Worm (Caenorhabditis elegans) whole organism, L3 larva: Measurements from ENCODE around the gene C44B7.5.

ENCODE experiments used
- R02D3.7 ChIP-seq: fragments of 150-350 bp; optimal IDR thresholded peaks from 2 replicates; lab custom pipeline; 2014; ENCODE audit warnings: missing biosample characterization, missing genetic modification characterization
- aly-2 ChIP-seq: fragments of 150-350 bp; optimal IDR thresholded peaks from 2 replicates; lab custom pipeline; 2014; ENCODE audit warnings: missing biosample characterization, missing genetic modification characterization
- ama-1 ChIP-seq: fragments of 150-350 bp; optimal IDR thresholded peaks from 2 replicates; lab custom pipeline; 2018
- ceh-16 ChIP-seq: sonication (generic microtip); optimal IDR thresholded peaks from 2 replicates; lab custom pipeline; 2017; ENCODE audit warnings: missing biosample characterization, missing genetic modification characterization
- ceh-28 ChIP-seq: fragments of 150-350 bp; optimal IDR thresholded peaks from 2 replicates; lab custom pipeline; 2014; ENCODE audit warnings: missing biosample characterization, missing genetic modification reagents, missing genetic modification characterization
- ceh-82 ChIP-seq: fragments of 150-350 bp; optimal IDR thresholded peaks from 2 replicates; lab custom pipeline; 2014; ENCODE audit warnings: missing biosample characterization, missing genetic modification characterization
- ceh-9 ChIP-seq: sonication (generic microtip); optimal IDR thresholded peaks from 2 replicates; lab custom pipeline; 2018; ENCODE audit warnings: missing biosample characterization, missing genetic modification characterization
- egl-27 ChIP-seq: sonication (generic microtip); optimal IDR thresholded peaks from 4 replicates; lab custom pipeline; 2017; ENCODE audit warnings: missing biosample characterization, missing genetic modification reagents, missing genetic modification characterization
- egl-5 ChIP-seq: fragments of 150-350 bp; optimal IDR thresholded peaks from 2 replicates; lab custom pipeline; 2017; ENCODE audit warnings: missing biosample characterization, missing genetic modification reagents, missing genetic modification characterization, inconsistent platforms
- elt-1 ChIP-seq: fragments of 150-350 bp; optimal IDR thresholded peaks from 2 replicates; lab custom pipeline; 2014; ENCODE audit warnings: missing biosample characterization, missing genetic modification characterization
- elt-2 ChIP-seq: sonication (generic microtip); optimal IDR thresholded peaks from 2 replicates; lab custom pipeline; 2016; ENCODE audit warnings: missing genetic modification reagents, mild to moderate bottlenecking, missing genetic modification characterization, missing compliant biosample characterization
- elt-3 ChIP-seq, 3 experiments: fragments of 150-350 bp in 1 of 3; sonication (generic microtip) in 2 of 3; optimal IDR thresholded peaks; 2 replicates in 2 of 3; 4 replicates in 1 of 3; lab custom pipeline; 2014 to 2017; ENCODE audit warnings: missing biosample characterization in 3 of 3, missing genetic modification characterization in 3 of 3
- fkh-10 ChIP-seq: sonication (generic microtip); optimal IDR thresholded peaks from 2 replicates; lab custom pipeline; 2017; ENCODE audit warnings: missing biosample characterization, missing genetic modification reagents, missing genetic modification characterization
- fkh-2 ChIP-seq: fragments of 150-350 bp; optimal IDR thresholded peaks from 2 replicates; lab custom pipeline; 2014; ENCODE audit warnings: missing biosample characterization, missing genetic modification reagents, missing genetic modification characterization
- fos-1 ChIP-seq: fragments of 150-350 bp; optimal IDR thresholded peaks from 2 replicates; lab custom pipeline; 2014; ENCODE audit warnings: missing biosample characterization, missing genetic modification characterization
- hmg-11 ChIP-seq: sonication (generic microtip); optimal IDR thresholded peaks from 2 replicates; lab custom pipeline; 2016; ENCODE audit warnings: missing genetic modification characterization, missing compliant biosample characterization
- jun-1 ChIP-seq: fragments of 150-350 bp; optimal IDR thresholded peaks from 2 replicates; lab custom pipeline; 2014; ENCODE audit warnings: missing biosample characterization, missing genetic modification reagents, missing genetic modification characterization
- lin-15B ChIP-seq: fragments of 150-350 bp; optimal IDR thresholded peaks from 2 replicates; lab custom pipeline; 2014; ENCODE audit warnings: missing biosample characterization, missing genetic modification characterization
- lin-39 ChIP-seq: fragments of 150-350 bp; optimal IDR thresholded peaks from 2 replicates; lab custom pipeline; 2018; ENCODE audit warnings: missing biosample characterization, missing genetic modification reagents, missing genetic modification characterization
- lsy-12 ChIP-seq: sonication (generic microtip); optimal IDR thresholded peaks from 2 replicates; lab custom pipeline; 2016; ENCODE audit warnings: mild to moderate bottlenecking, missing genetic modification characterization, missing compliant biosample characterization
- mdl-1 ChIP-seq: fragments of 150-350 bp; optimal IDR thresholded peaks from 2 replicates; lab custom pipeline; 2014; ENCODE audit warnings: missing biosample characterization, missing genetic modification characterization
- mml-1 ChIP-seq: fragments of 150-350 bp; sonication (generic microtip); optimal IDR thresholded peaks from 3 replicates; lab custom pipeline; 2014; ENCODE audit warnings: missing biosample characterization, missing genetic modification characterization
- nfya-1 ChIP-seq: sonication (generic microtip); optimal IDR thresholded peaks from 2 replicates; lab custom pipeline; 2017; ENCODE audit warnings: missing genetic modification characterization, mild to moderate bottlenecking, missing compliant biosample characterization, antibody characterized with exemption, moderate library complexity; ENCODE audit not compliant: insufficient read depth
- nhr-11 ChIP-seq: fragments of 150-350 bp; optimal IDR thresholded peaks from 2 replicates; lab custom pipeline; 2014; ENCODE audit warnings: missing biosample characterization, missing genetic modification characterization
- nhr-12 ChIP-seq: fragments of 150-350 bp; optimal IDR thresholded peaks from 2 replicates; lab custom pipeline; 2014; ENCODE audit warnings: missing biosample characterization, missing genetic modification characterization
- nhr-23 ChIP-seq: fragments of 150-350 bp; optimal IDR thresholded peaks from 2 replicates; lab custom pipeline; 2014; ENCODE audit warnings: missing biosample characterization, missing genetic modification reagents, missing genetic modification characterization
- nhr-237 ChIP-seq: fragments of 150-350 bp; optimal IDR thresholded peaks from 2 replicates; lab custom pipeline; 2014; ENCODE audit warnings: missing biosample characterization, missing genetic modification characterization
- nhr-25 ChIP-seq: sonication (generic microtip); optimal IDR thresholded peaks from 2 replicates; lab custom pipeline; 2017; ENCODE audit warnings: missing biosample characterization, missing genetic modification characterization
- nhr-43 ChIP-seq: sonication (generic microtip); optimal IDR thresholded peaks from 2 replicates; lab custom pipeline; 2016; ENCODE audit warnings: mild to moderate bottlenecking, missing genetic modification characterization, missing compliant biosample characterization; ENCODE audit not compliant: poor library complexity, severe bottlenecking
- nhr-67 ChIP-seq: fragments of 150-350 bp; optimal IDR thresholded peaks from 2 replicates; lab custom pipeline; 2014; ENCODE audit warnings: missing biosample characterization, missing genetic modification characterization
- nhr-76 ChIP-seq: fragments of 150-350 bp; sonication (generic microtip); optimal IDR thresholded peaks from 5 replicates; lab custom pipeline; 2014; ENCODE audit warnings: missing biosample characterization, missing genetic modification characterization
- nhr-77 ChIP-seq: fragments of 150-350 bp; optimal IDR thresholded peaks from 2 replicates; lab custom pipeline; 2014; ENCODE audit warnings: missing biosample characterization, missing genetic modification characterization
- pha-4 ChIP-seq: fragments of 150-350 bp; optimal IDR thresholded peaks from 2 replicates; lab custom pipeline; 2014; ENCODE audit warnings: missing biosample characterization, missing genetic modification reagents, missing genetic modification characterization
- pqm-1 ChIP-seq: fragments of 150-350 bp; optimal IDR thresholded peaks from 2 replicates; lab custom pipeline; 2017; ENCODE audit warnings: missing biosample characterization, missing genetic modification characterization, inconsistent platforms
- sea-2 ChIP-seq: fragments of 150-350 bp; sonication (generic microtip); optimal IDR thresholded peaks from 4 replicates; lab custom pipeline; 2014; ENCODE audit warnings: missing biosample characterization, missing genetic modification reagents, missing genetic modification characterization
- skn-1 ChIP-seq: fragments of 150-350 bp; optimal IDR thresholded peaks from 2 replicates; lab custom pipeline; 2014; ENCODE audit warnings: missing biosample characterization, missing genetic modification characterization
- snpc-4 ChIP-seq: fragments of 150-350 bp; optimal IDR thresholded peaks from 2 replicates; lab custom pipeline; 2014; ENCODE audit warnings: missing biosample characterization, missing genetic modification characterization
- tbx-2 ChIP-seq: sonication (generic microtip); optimal IDR thresholded peaks from 2 replicates; lab custom pipeline; 2016; ENCODE audit warnings: mild to moderate bottlenecking, missing genetic modification characterization, missing compliant biosample characterization
- unc-39 ChIP-seq: sonication (generic microtip); optimal IDR thresholded peaks from 4 replicates; lab custom pipeline; 2017; ENCODE audit warnings: missing biosample characterization, missing genetic modification characterization
- unc-62 ChIP-seq: fragments of 150-350 bp; sonication (generic microtip); optimal IDR thresholded peaks from 4 replicates; lab custom pipeline; 2014; ENCODE audit warnings: missing biosample characterization, missing genetic modification reagents, missing genetic modification characterization
- zag-1 ChIP-seq: fragments of 150-350 bp; optimal IDR thresholded peaks from 2 replicates; lab custom pipeline; 2014; ENCODE audit warnings: missing biosample characterization, missing genetic modification characterization
- ztf-11 ChIP-seq: fragments of 150-350 bp; optimal IDR thresholded peaks from 2 replicates; lab custom pipeline; 2014; ENCODE audit warnings: missing biosample characterization, missing genetic modification characterization
- ztf-4 ChIP-seq: fragments of 150-350 bp; optimal IDR thresholded peaks from 2 replicates; lab custom pipeline; 2014; ENCODE audit warnings: missing biosample characterization, missing genetic modification characterization

C44B7.5 gene

ce11 chrII:6851938-6852337 is 20.5 kb downstream of the C44B7.5 start, which contains the start of gene C04A2.15:
C04A2.15 (plus strand) TSS chrII:6852236.
- TF ChIP-seq pha-4 = peak; percentile 93
- no peak for TF ChIP-seq nhr-43 (tag; lab: Kevin White, UChicago)

DNA sequence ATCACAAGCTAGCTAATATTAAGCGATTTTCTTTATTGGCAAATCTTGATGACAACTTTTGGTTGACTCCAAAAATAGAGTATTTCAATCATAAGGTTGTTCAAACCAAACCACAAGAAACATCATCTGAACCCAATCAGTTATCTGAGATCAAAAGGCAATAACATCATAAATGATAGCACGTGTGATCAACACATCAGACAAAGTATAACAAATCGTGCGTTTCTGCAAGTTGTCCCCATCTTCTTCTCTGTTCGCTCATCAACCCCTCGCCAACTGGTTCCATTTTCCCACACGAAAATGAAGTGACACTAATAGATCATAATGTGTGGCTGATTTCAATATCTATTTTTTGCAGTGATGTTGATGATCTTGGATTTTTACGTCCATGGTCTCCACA is 23.1 kb downstream of the C44B7.5 start:
- TF ChIP-seq egl-5 (tag; lab: Kevin White, UChicago) (peak; percentile 38), lin-39 (tag; lab: Kevin White, UChicago) (peak; percentile 27), hmg-11 (no peak), ztf-4 (tag; lab: Kevin White, UChicago) (no peak), sea-2 (no peak), nhr-237 (tag; lab: Kevin White, UChicago) (no peak), jun-1 (tag; lab: Kevin White, UChicago) (peak; percentile 51), mml-1 (tag; lab: Kevin White, UChicago) (no peak), elt-3 (tag; optimal IDR thresholded peaks at IDR 0.05; lab: Kevin White, UChicago) (peak; percentile 52 to 69 (median 56)), unc-62 (GFP tag; lab: Kevin White, UChicago) (peak; percentile 86), nhr-67 (tag; lab: Kevin White, UChicago) (no peak), nhr-23 (tag; lab: Kevin White, UChicago) (peak; percentile 93), tbx-2 (tag; lab: Kevin White, UChicago) (peak; percentile 42), nfya-1 (peak; percentile 40), ceh-82 (no peak), ama-1 (lab: Kevin White, UChicago) (no peak), lsy-12 (tag; lab: Kevin White, UChicago) (peak; percentile 28), zag-1 (tag; lab: Kevin White, UChicago) (no peak), fkh-2 (tag; lab: Kevin White, UChicago) (no peak), nhr-12 (no peak), snpc-4 (tag; lab: Kevin White, UChicago) (peak; percentile 7), ceh-16 (tag; lab: Kevin White, UChicago) (no peak), nhr-43 (tag; lab: Kevin White, UChicago) (peak; percentile 97), nhr-11 (tag; lab: Kevin White, UChicago) (no peak), mdl-1 (tag; lab: Kevin White, UChicago) (peak; percentile 59), skn-1 (tag; lab: Kevin White, UChicago) (no peak), R02D3.7 (peak; percentile 34), egl-27 (tag; lab: Kevin White, UChicago) (peak; percentile 94), ceh-9 (no peak), unc-39 (tag; lab: Kevin White, UChicago) (no peak), lin-15B (tag; lab: Kevin White, UChicago) (no peak), nhr-25 (peak; percentile 85), nhr-76 (tag; lab: Kevin White, UChicago) (no peak)

- TF ChIP-seq nhr-23 (tag; lab: Kevin White, UChicago) (peak; percentile 84), elt-2 (peak; percentile 53), nhr-11 (tag; lab: Kevin White, UChicago) (no peak), aly-2 (tag; lab: Kevin White, UChicago) (peak; percentile 55), egl-5 (tag; lab: Kevin White, UChicago) (no peak), pha-4 (peak; percentile 78), nhr-67 (tag; lab: Kevin White, UChicago) (no peak), pqm-1 (tag; lab: Kevin White, UChicago) (peak; percentile 27), unc-39 (tag; lab: Kevin White, UChicago) (no peak), nhr-25 (peak; percentile 66), lin-39 (tag; lab: Kevin White, UChicago) (no peak), zag-1 (tag; lab: Kevin White, UChicago) (no peak), lsy-12 (tag; lab: Kevin White, UChicago) (no peak), ama-1 (lab: Kevin White, UChicago) (no peak), unc-62 (GFP tag; lab: Kevin White, UChicago) (no peak), fkh-2 (tag; lab: Kevin White, UChicago) (no peak), ceh-82 (no peak), egl-27 (tag; lab: Kevin White, UChicago) (peak; percentile 61), ceh-28 (tag; lab: Kevin White, UChicago) (peak; percentile 34), nhr-77 (tag; lab: Kevin White, UChicago) (no peak), elt-1 (tag; lab: Kevin White, UChicago) (no peak), nhr-43 (tag; lab: Kevin White, UChicago) (peak; percentile 81), fos-1 (tag; lab: Kevin White, UChicago) (no peak), elt-3 (tag; optimal IDR thresholded peaks at IDR 0.05; lab: Kevin White, UChicago) (peak in 2 of 3 experiments; percentile 7 to 33), snpc-4 (tag; lab: Kevin White, UChicago) (no peak), nhr-12 (no peak), jun-1 (tag; lab: Kevin White, UChicago) (peak; percentile 90), lin-15B (tag; lab: Kevin White, UChicago) (no peak), mdl-1 (tag; lab: Kevin White, UChicago) (peak; percentile 22), ztf-11 (no peak), fkh-10 (GFP tag; lab: Kevin White, UChicago) (no peak), nfya-1 (peak; percentile 30), hmg-11 (no peak), R02D3.7 (peak; percentile 64)
Observed at ce11 chrII:6847917-6848379, 24.4 kb downstream of the C44B7.5 start, which contains the start of gene tbc-6. tbc-6 (plus strand) TSS chrII:6848124.
